Worm (Caenorhabditis elegans): ENCODE results near the gene mdt-22.
A peak's percentile ranks its signal among the peaks of the same experiment; 100 is the strongest.

The mdt-22 gene

ce11 chrII:10300954-10301353, at the start of gene mdt-22:
TSS of gene mdt-22 (plus strand) at chrII:10301216.
- TF ChIP-seq T22C8.4 (GFP tag; IDR thresholded peaks at IDR 0.05) (no peak), ztf-23 (GFP tag; IDR thresholded peaks at IDR 0.05) (peak; percentile 58; the same call in 1 of the 2 replicates), klf-2 (GFP tag; conservative IDR thresholded peaks at IDR 0.05) (0 out of 2 replicates have a peak, but pooled peaks have one; percentile 67), flt-1 (GFP tag; IDR thresholded peaks at IDR 0.05) (peak; percentile 80; the same call in 1 of the 2 replicates), cog-1 (tag; optimal IDR thresholded peaks at IDR 0.05) (peak; percentile 46)

ce11 chrII:10252048-10252447, 49.0 kb upstream of the mdt-22 start:
- TF ChIP-seq T22C8.4 (GFP tag; IDR thresholded peaks at IDR 0.05) = no peak
- no peak for TF ChIP-seq tab-1 (GFP tag; IDR thresholded peaks at IDR 0.05)

- no peak for TF ChIP-seq med-1 (GFP tag; optimal IDR thresholded peaks at IDR 0.05; ENCODE audit: insufficient read depth)
- TF ChIP-seq ref-1 (GFP tag; conservative IDR thresholded peaks at IDR 0.05) = no peak
- TF ChIP-seq flt-1 (GFP tag; IDR thresholded peaks at IDR 0.05) = no peak
- no peak for TF ChIP-seq ztf-23 (GFP tag; IDR thresholded peaks at IDR 0.05)
- no peak for TF ChIP-seq ztf-29 (GFP tag; IDR thresholded peaks at IDR 0.05)
- no peak for TF ChIP-seq tab-1 (GFP tag; IDR thresholded peaks at IDR 0.05)
- no peak for TF ChIP-seq klf-2 (GFP tag; conservative IDR thresholded peaks at IDR 0.05)
- TF ChIP-seq T22C8.4 (GFP tag; IDR thresholded peaks at IDR 0.05) = no peak
- no peak for TF ChIP-seq cog-1 (tag; optimal IDR thresholded peaks at IDR 0.05)
These were observed 39.8 kb upstream of the mdt-22 start for ce11 chrII:10261261-10261660.

- TF ChIP-seq med-1 (GFP tag; optimal IDR thresholded peaks at IDR 0.05; ENCODE audit: insufficient read depth) (no peak), ztf-23 (GFP tag; IDR thresholded peaks at IDR 0.05) (no peak), flt-1 (GFP tag; IDR thresholded peaks at IDR 0.05) (no peak), klf-2 (GFP tag; conservative IDR thresholded peaks at IDR 0.05) (no peak), ztf-29 (GFP tag; IDR thresholded peaks at IDR 0.05) (no peak), tab-1 (GFP tag; IDR thresholded peaks at IDR 0.05) (no peak), ref-1 (GFP tag; conservative IDR thresholded peaks at IDR 0.05) (no peak), cog-1 (tag; optimal IDR thresholded peaks at IDR 0.05) (no peak), T22C8.4 (GFP tag; IDR thresholded peaks at IDR 0.05) (no peak)
These were observed 31.0 kb upstream of the mdt-22 start, which contains the start of gene F54B3.2 for ce11 chrII:10270052-10270451. TSS of gene F54B3.2 (minus strand) at chrII:10270152.

ce11 chrII:10271093-10271492, 29.9 kb upstream of the mdt-22 start, which contains the start of gene F54B3.4:
TSS of gene F54B3.4 (minus strand) at chrII:10271193.
- TF ChIP-seq ref-1 (GFP tag; conservative IDR thresholded peaks at IDR 0.05) (no peak), cog-1 (tag; optimal IDR thresholded peaks at IDR 0.05) (no peak), med-1 (GFP tag; optimal IDR thresholded peaks at IDR 0.05; ENCODE audit: insufficient read depth) (no peak), ztf-23 (GFP tag; IDR thresholded peaks at IDR 0.05) (no peak), flt-1 (GFP tag; IDR thresholded peaks at IDR 0.05) (no peak), tab-1 (GFP tag; IDR thresholded peaks at IDR 0.05) (no peak), T22C8.4 (GFP tag; IDR thresholded peaks at IDR 0.05) (no peak), klf-2 (GFP tag; conservative IDR thresholded peaks at IDR 0.05) (no peak), ztf-29 (GFP tag; IDR thresholded peaks at IDR 0.05) (no peak)

- TF ChIP-seq ref-1 (GFP tag; conservative IDR thresholded peaks at IDR 0.05) (no peak), med-1 (GFP tag; optimal IDR thresholded peaks at IDR 0.05; ENCODE audit: insufficient read depth) (no peak), klf-2 (GFP tag; conservative IDR thresholded peaks at IDR 0.05) (no peak), tab-1 (GFP tag; IDR thresholded peaks at IDR 0.05) (no peak), ztf-23 (GFP tag; IDR thresholded peaks at IDR 0.05) (no peak), flt-1 (GFP tag; IDR thresholded peaks at IDR 0.05) (no peak), cog-1 (tag; optimal IDR thresholded peaks at IDR 0.05) (no peak), ztf-29 (GFP tag; IDR thresholded peaks at IDR 0.05) (no peak), T22C8.4 (GFP tag; IDR thresholded peaks at IDR 0.05) (no peak)
These were observed 21.5 kb upstream of the mdt-22 start, which contains the start of gene ZK971.1 for ce11 chrII:10279561-10279960. TSS of gene ZK971.1 (minus strand) at chrII:10279661.

- TF ChIP-seq med-1 (GFP tag; optimal IDR thresholded peaks at IDR 0.05; ENCODE audit: insufficient read depth) (no peak), T22C8.4 (GFP tag; IDR thresholded peaks at IDR 0.05) (no peak), tab-1 (GFP tag; IDR thresholded peaks at IDR 0.05) (no peak), ztf-23 (GFP tag; IDR thresholded peaks at IDR 0.05) (no peak), ref-1 (GFP tag; conservative IDR thresholded peaks at IDR 0.05) (no peak), ztf-29 (GFP tag; IDR thresholded peaks at IDR 0.05) (no peak), klf-2 (GFP tag; conservative IDR thresholded peaks at IDR 0.05) (no peak), cog-1 (tag; optimal IDR thresholded peaks at IDR 0.05) (no peak), flt-1 (GFP tag; IDR thresholded peaks at IDR 0.05) (no peak)
These were observed 19.3 kb upstream of the mdt-22 start for ce11 chrII:10281674-10282073.

- TF ChIP-seq flt-1 (GFP tag; IDR thresholded peaks at IDR 0.05) (no peak), ref-1 (GFP tag; conservative IDR thresholded peaks at IDR 0.05) (no peak), ztf-29 (GFP tag; IDR thresholded peaks at IDR 0.05) (no peak), T22C8.4 (GFP tag; IDR thresholded peaks at IDR 0.05) (no peak), ztf-23 (GFP tag; IDR thresholded peaks at IDR 0.05) (no peak), med-1 (GFP tag; optimal IDR thresholded peaks at IDR 0.05; ENCODE audit: insufficient read depth) (no peak), cog-1 (tag; optimal IDR thresholded peaks at IDR 0.05) (no peak), tab-1 (GFP tag; IDR thresholded peaks at IDR 0.05) (no peak), klf-2 (GFP tag; conservative IDR thresholded peaks at IDR 0.05) (no peak)
These were observed 17.9 kb upstream of the mdt-22 start for ce11 chrII:10283145-10283544.

- no peak for TF ChIP-seq ztf-29 (GFP tag; IDR thresholded peaks at IDR 0.05)
- no peak for TF ChIP-seq cog-1 (tag; optimal IDR thresholded peaks at IDR 0.05)
- no peak for TF ChIP-seq T22C8.4 (GFP tag; IDR thresholded peaks at IDR 0.05)
- TF ChIP-seq klf-2 (GFP tag; conservative IDR thresholded peaks at IDR 0.05) = no peak
- no peak for TF ChIP-seq ref-1 (GFP tag; conservative IDR thresholded peaks at IDR 0.05)
- TF ChIP-seq ztf-23 (GFP tag; IDR thresholded peaks at IDR 0.05) = no peak
- no peak for TF ChIP-seq tab-1 (GFP tag; IDR thresholded peaks at IDR 0.05)
- TF ChIP-seq med-1 (GFP tag; optimal IDR thresholded peaks at IDR 0.05; ENCODE audit: insufficient read depth) = no peak
These were observed 16.0 kb upstream of the mdt-22 start for ce11 chrII:10284991-10285390.

- TF ChIP-seq ref-1 (GFP tag; conservative IDR thresholded peaks at IDR 0.05) (no peak), ztf-29 (GFP tag; IDR thresholded peaks at IDR 0.05) (no peak), med-1 (GFP tag; optimal IDR thresholded peaks at IDR 0.05; ENCODE audit: insufficient read depth) (no peak), ztf-23 (GFP tag; IDR thresholded peaks at IDR 0.05) (no peak), cog-1 (tag; optimal IDR thresholded peaks at IDR 0.05) (no peak), T22C8.4 (GFP tag; IDR thresholded peaks at IDR 0.05) (no peak), klf-2 (GFP tag; conservative IDR thresholded peaks at IDR 0.05) (no peak), tab-1 (GFP tag; IDR thresholded peaks at IDR 0.05) (no peak), flt-1 (GFP tag; IDR thresholded peaks at IDR 0.05) (no peak)
These were observed 12.1 kb upstream of the mdt-22 start for ce11 chrII:10288926-10289325.

Data from whole organism, midembryonic.